Fruit fly (Drosophila melanogaster): ENCODE data around the gene eEF1gamma.

The eEF1gamma gene

DNA sequence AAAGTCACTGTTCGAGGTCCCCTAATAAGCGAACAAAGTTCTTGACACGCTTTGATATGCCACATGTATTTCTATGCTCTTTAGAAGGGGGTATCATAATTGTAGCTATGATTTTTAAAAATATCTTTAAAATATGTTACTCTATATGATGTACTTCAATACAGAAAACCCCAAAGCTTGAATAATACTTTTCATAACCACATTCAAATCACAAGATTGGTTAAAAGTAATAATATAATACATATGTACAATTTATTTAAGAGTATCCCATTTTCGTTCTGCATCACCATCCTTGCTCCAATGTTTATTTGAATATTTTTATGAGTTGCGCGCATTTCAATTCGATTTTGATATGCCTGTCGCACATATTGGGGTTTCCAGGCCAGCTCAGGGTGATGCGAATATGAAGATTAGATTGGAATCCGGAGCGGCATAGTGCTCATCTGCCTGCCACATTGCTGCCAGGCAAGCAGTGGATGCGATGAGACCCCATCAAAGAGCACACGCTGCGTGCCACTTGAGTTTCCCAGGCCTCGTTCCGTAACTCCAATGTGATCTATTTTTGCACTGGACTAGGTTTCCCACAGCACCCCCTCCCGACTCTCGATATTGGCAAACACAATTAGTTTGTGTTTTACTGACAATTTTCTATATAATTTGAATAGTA, 39.6 kb downstream of the eEF1gamma start:
- TF ChIP-seq gsb-n (tag; optimal IDR thresholded peaks at IDR 0.05), result no peak
- no peak for TF ChIP-seq bsh (GFP tag; optimal IDR thresholded peaks at IDR 0.05)
- TF ChIP-seq NfI (GFP tag; optimal IDR thresholded peaks at IDR 0.05), result no peak
- no peak for TF ChIP-seq hbn (GFP tag; IDR thresholded peaks at IDR 0.05; ENCODE audit: partially characterized antibody)
- no peak for TF ChIP-seq CG10274 (GFP tag; optimal IDR thresholded peaks at IDR 0.05)
- no peak for TF ChIP-seq schlank (tag; optimal IDR thresholded peaks at IDR 0.05)
- peak; percentile 3 for TF ChIP-seq tap (tag; optimal IDR thresholded peaks at IDR 0.05)
- no peak for TF ChIP-seq CG6683 (GFP tag; optimal IDR thresholded peaks at IDR 0.05)
- TF ChIP-seq jumu (GFP tag; optimal IDR thresholded peaks at IDR 0.05), result no peak
- TF ChIP-seq btn (GFP tag; optimal IDR thresholded peaks at IDR 0.05), result no peak
- peak; percentile 31 for TF ChIP-seq gem (tag; optimal IDR thresholded peaks at IDR 0.05)
- TF ChIP-seq yki (optimal IDR thresholded peaks at IDR 0.05), result no peak
- no peak for TF ChIP-seq Sry-β (GFP tag; optimal IDR thresholded peaks at IDR 0.05)
- no peak for TF ChIP-seq CG9437 (GFP tag; optimal IDR thresholded peaks at IDR 0.05)
- TF ChIP-seq CG3847 (GFP tag; IDR thresholded peaks at IDR 0.05), result no peak
- TF ChIP-seq CG12155 (GFP tag; optimal IDR thresholded peaks at IDR 0.05), result no peak
- peak; percentile 14 for TF ChIP-seq CG8924 (tag; optimal IDR thresholded peaks at IDR 0.05)
- TF ChIP-seq D19B (GFP tag; optimal IDR thresholded peaks at IDR 0.05), result no peak
- no peak for TF ChIP-seq ERR (GFP tag; optimal IDR thresholded peaks at IDR 0.05)
- no peak for TF ChIP-seq Abd-B (GFP tag; optimal IDR thresholded peaks at IDR 0.05)
- peak; percentile 94 for TF ChIP-seq twi (tag; optimal IDR thresholded peaks at IDR 0.05)
- TF ChIP-seq Myb (GFP tag; optimal IDR thresholded peaks at IDR 0.05), result no peak
- TF ChIP-seq Fer3 (tag; optimal IDR thresholded peaks at IDR 0.05), result no peak
- no peak for TF ChIP-seq tgo (GFP tag; IDR thresholded peaks at IDR 0.05)
- TF ChIP-seq Sox100B (GFP tag; optimal IDR thresholded peaks at IDR 0.05), result no peak
- no peak for TF ChIP-seq lbe (GFP tag; optimal IDR thresholded peaks at IDR 0.05)
- no peak for TF ChIP-seq CG9609 (GFP tag; optimal IDR thresholded peaks at IDR 0.05)
- no peak for TF ChIP-seq Stat92E (GFP tag; optimal IDR thresholded peaks at IDR 0.05)
- TF ChIP-seq TFAM (GFP tag; optimal IDR thresholded peaks at IDR 0.05), result no peak
- TF ChIP-seq Hr3 (GFP tag; optimal IDR thresholded peaks at IDR 0.05), result no peak
- TF ChIP-seq CG8281 (tag; optimal IDR thresholded peaks at IDR 0.05), result no peak
- no peak for TF ChIP-seq tll (GFP tag; optimal IDR thresholded peaks at IDR 0.05)
- TF ChIP-seq CG11504 (tag; optimal IDR thresholded peaks at IDR 0.05), result peak; percentile 27
- no peak for TF ChIP-seq CG10209 (GFP tag; optimal IDR thresholded peaks at IDR 0.05)
- TF ChIP-seq Neu2 (GFP tag; optimal IDR thresholded peaks at IDR 0.05; ENCODE audit: borderline replicate concordance), result no peak
- peak in 1 of 2 experiments; percentile 27 for TF ChIP-seq Hr51 (GFP tag; optimal IDR thresholded peaks at IDR 0.05)
- peak; percentile 93 for TF ChIP-seq D19A (tag; optimal IDR thresholded peaks at IDR 0.05)
- no peak for TF ChIP-seq CG14014 (GFP tag; IDR thresholded peaks at IDR 0.05)
- no peak for TF ChIP-seq mld (GFP tag; IDR thresholded peaks at IDR 0.05; ENCODE audit: partially characterized antibody)
- TF ChIP-seq tup (GFP tag; optimal IDR thresholded peaks at IDR 0.05), result no peak
- TF ChIP-seq NFAT (GFP tag; IDR thresholded peaks at IDR 0.05), result no peak
- TF ChIP-seq hb (GFP tag; IDR thresholded peaks at IDR 0.05; ENCODE audit: partially characterized antibody), result no peak
- no peak for TF ChIP-seq CG14050 (GFP tag; IDR thresholded peaks at IDR 0.05)
- no peak for TF ChIP-seq HLH54F (GFP tag; optimal IDR thresholded peaks at IDR 0.05)
- no peak for TF ChIP-seq CG4360 (GFP tag; IDR thresholded peaks at IDR 0.05)
- no peak for TF ChIP-seq CG11085 (GFP tag; IDR thresholded peaks at IDR 0.05)
- TF ChIP-seq CG7271 (tag; optimal IDR thresholded peaks at IDR 0.05), result no peak
- no peak for TF ChIP-seq CG43689 (GFP tag; IDR thresholded peaks at IDR 0.05)
- peak; percentile 28 for TF ChIP-seq Sox102F (GFP tag; optimal IDR thresholded peaks at IDR 0.05)

All from whole organism, embryonic.